Fruit fly (Drosophila melanogaster) Kc167 (cell line): ENCODE measurements around the gene CG14855.

ENCODE experiments used
- Myc ChIP-seq: fragments of >200 bp; optimal IDR thresholded peaks from 2 replicates; lab custom pipeline; 2017; ENCODE audit warnings: missing external identifiers
- Sin3A ChIP-seq: fragments of >200 bp; optimal IDR thresholded peaks from 2 replicates; lab custom pipeline; 2018; ENCODE audit warnings: missing external identifiers
- h ChIP-seq: fragments of >200 bp; optimal IDR thresholded peaks from 3 replicates; lab custom pipeline; 2018; ENCODE audit warnings: missing external identifiers
- insv ChIP-seq: fragments of >200 bp; optimal IDR thresholded peaks from 3 replicates; lab custom pipeline; 2018; ENCODE audit warnings: missing external identifiers
- psq ChIP-seq: fragments of >200 bp; optimal IDR thresholded peaks from 2 replicates; lab custom pipeline; 2017; ENCODE audit warnings: missing external identifiers

- TF ChIP-seq h (lab: Kevin White, UChicago) (no peak), psq (lab: Kevin White, UChicago) (no peak), insv (lab: Kevin White, UChicago) (no peak), Sin3A (lab: Kevin White, UChicago) (no peak), Myc (lab: Kevin White, UChicago) (no peak)
These were observed 37.8 kb upstream of the CG14855 start for dm6 chr3R:14758331-14758730.
